Worm (Caenorhabditis elegans): Measurements from ENCODE around the gene Y38H6C.23.
"Not testable (repeated sequence)": the region's sequence is repeated elsewhere in the genome, so short reads cannot be mapped to it uniquely, and the experiment has no call there.

Gene Y38H6C.23

DNA sequence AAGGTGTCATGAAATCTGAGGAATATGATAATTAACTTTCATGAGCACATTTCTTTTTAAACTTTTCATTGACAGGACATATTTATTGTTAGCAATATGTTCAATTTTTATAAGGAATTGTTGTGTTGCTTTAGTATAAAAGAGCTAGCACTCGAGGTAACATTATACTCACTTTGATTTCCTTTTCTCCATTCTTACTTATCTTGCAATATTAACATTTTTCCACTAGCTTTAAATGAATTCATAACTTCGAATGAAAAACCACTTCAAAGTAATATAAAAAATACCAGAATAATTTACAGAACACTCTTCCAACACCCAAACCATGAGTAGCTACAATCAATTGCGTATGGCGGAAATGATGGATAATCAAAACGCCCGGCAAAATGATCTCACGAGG lies 17.2 kb upstream of the Y38H6C.23 start, which contains the start of gene F26F2.5:
F26F2.5 (plus strand) TSS at position 301 of the 400 bp plus-strand sequence.
- no peak for TF ChIP-seq R02D3.7 (tag; optimal IDR thresholded peaks at IDR 0.05)
- TF ChIP-seq lin-11 (tag; optimal IDR thresholded peaks at IDR 0.05): no peak
- TF ChIP-seq lin-13 (GFP tag; optimal IDR thresholded peaks at IDR 0.05): no peak
- no peak for TF ChIP-seq ceh-82 (tag; optimal IDR thresholded peaks at IDR 0.05)
- no peak for TF ChIP-seq dmd-4 (tag; optimal IDR thresholded peaks at IDR 0.05)
- TF ChIP-seq alr-1 (tag; optimal IDR thresholded peaks at IDR 0.05): no peak
- TF ChIP-seq skn-1 (tag; optimal IDR thresholded peaks at IDR 0.05): no peak
- no peak for TF ChIP-seq mbf-1 (tag; optimal IDR thresholded peaks at IDR 0.05)
- no peak for TF ChIP-seq nhr-129 (tag; optimal IDR thresholded peaks at IDR 0.05)
- TF ChIP-seq F13H6.1 (tag; optimal IDR thresholded peaks at IDR 0.05): no peak
- no peak for TF ChIP-seq nhr-11 (tag; optimal IDR thresholded peaks at IDR 0.05)
- TF ChIP-seq Y55F3AM.14 (GFP tag; optimal IDR thresholded peaks at IDR 0.05): no peak
- TF ChIP-seq elt-3 (tag; optimal IDR thresholded peaks at IDR 0.05): no peak
- TF ChIP-seq C34F6.9 (tag; optimal IDR thresholded peaks at IDR 0.05): no peak
- no peak for TF ChIP-seq nhr-6 (tag; optimal IDR thresholded peaks at IDR 0.05)
- TF ChIP-seq sma-3 (GFP tag; optimal IDR thresholded peaks at IDR 0.05): no peak

DNA sequence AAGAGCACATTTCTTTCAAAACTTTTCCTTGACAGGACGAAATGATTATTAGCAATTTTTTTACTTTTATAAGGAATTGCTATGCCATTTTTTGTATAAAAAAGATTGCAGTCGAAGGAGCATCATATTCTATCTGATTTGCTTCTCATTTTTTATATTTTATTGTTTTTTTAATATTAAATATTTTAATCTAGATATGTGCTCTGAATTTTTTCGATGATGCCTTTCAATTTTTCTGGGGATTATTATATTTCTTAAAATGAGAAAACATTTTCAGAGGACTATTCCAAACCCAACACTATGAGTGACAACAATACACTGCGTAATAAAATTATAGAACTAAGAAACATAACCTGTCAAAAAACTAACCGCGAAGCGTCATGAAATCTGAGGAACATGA lies 12.8 kb upstream of the Y38H6C.23 start, which contains the start of gene F26F2.4:
F26F2.4 (plus strand) TSS at position 301 of the 400 bp plus-strand sequence.
- TF ChIP-seq lsy-2, alr-1, aly-2 (tag; optimal IDR thresholded peaks at IDR 0.05): not testable (repeated sequence)

DNA sequence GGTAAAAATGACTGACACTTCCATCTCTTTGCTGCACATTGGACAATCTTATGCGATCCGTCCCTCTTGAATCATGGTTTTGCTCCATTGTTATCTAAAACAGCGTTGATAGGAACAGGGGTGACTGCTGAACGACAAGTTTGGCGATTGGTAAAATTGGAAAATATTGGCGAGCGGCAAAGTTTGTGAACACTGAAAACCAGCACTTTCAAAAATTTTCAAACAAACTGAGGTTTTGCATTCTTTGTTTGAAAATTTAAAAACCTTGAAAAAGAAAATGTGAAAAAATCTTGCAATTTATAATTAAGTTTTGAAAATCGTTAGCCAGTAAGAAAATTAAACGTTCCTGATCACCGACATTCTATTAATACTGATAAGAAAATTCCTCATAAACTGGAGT lies 10.3 kb upstream of the Y38H6C.23 start, which contains the start of gene F26F2.3:
F26F2.3 (minus strand) TSS at position 101 of the 400 bp plus-strand sequence.
- no peak for TF ChIP-seq mab-5 (tag; optimal IDR thresholded peaks at IDR 0.05)
- TF ChIP-seq snpc-4 (tag; optimal IDR thresholded peaks at IDR 0.05): no peak
- TF ChIP-seq nhr-129 (tag; optimal IDR thresholded peaks at IDR 0.05): no peak
- TF ChIP-seq aly-2 (tag; optimal IDR thresholded peaks at IDR 0.05): no peak
- TF ChIP-seq lsy-2 (tag; optimal IDR thresholded peaks at IDR 0.05): no peak
- no peak for TF ChIP-seq ceh-82 (tag; optimal IDR thresholded peaks at IDR 0.05)
- no peak for TF ChIP-seq blmp-1 (tag; optimal IDR thresholded peaks at IDR 0.05; ENCODE audit: insufficient read depth)
- TF ChIP-seq nhr-12 (tag; optimal IDR thresholded peaks at IDR 0.05): no peak

ce11 chrV:20564054-20564453 lies 7.9 kb upstream of the Y38H6C.23 start, which contains the start of gene F26F2.13:
Gene F26F2.13, plus strand, starts transcription at chrV:20564354.
- not testable (repeated sequence) for TF ChIP-seq nhr-10, nhr-11, elt-3 (tag; optimal IDR thresholded peaks at IDR 0.05)

DNA sequence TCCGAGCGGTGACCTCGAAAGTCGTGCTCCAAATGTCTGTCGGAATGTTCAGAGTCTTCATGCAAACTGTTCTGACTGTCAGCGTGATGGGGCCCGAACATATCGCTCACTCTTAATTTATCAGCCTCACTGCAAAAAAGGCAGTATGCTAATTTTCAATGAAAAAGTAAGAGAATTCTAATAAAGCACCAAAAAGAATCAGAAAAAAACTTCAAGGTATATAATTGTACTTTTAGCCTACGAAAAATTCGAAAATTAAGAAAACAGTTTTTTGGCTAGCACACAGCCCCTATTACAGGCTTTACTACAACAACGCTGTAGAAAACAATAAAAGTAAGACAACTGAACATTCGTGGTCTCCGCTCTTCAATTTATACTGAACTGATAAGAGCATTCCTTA lies 5.6 kb upstream of the Y38H6C.23 start, which contains the start of gene F26F2.1:
F26F2.1 (minus strand) TSS at position 101 of the 400 bp plus-strand sequence.
- TF ChIP-seq nhr-10 (tag; optimal IDR thresholded peaks at IDR 0.05) (no peak), snpc-4 (tag; optimal IDR thresholded peaks at IDR 0.05) (no peak), fos-1 (tag; optimal IDR thresholded peaks at IDR 0.05) (no peak), mab-5 (tag; optimal IDR thresholded peaks at IDR 0.05) (no peak), ZK546.5 (tag; optimal IDR thresholded peaks at IDR 0.05) (no peak), mbf-1 (tag; optimal IDR thresholded peaks at IDR 0.05) (no peak), Y55F3AM.14 (GFP tag; optimal IDR thresholded peaks at IDR 0.05) (no peak), nhr-11 (tag; optimal IDR thresholded peaks at IDR 0.05) (no peak), unc-55 (GFP tag; optimal IDR thresholded peaks at IDR 0.05) (no peak), lsy-2 (tag; optimal IDR thresholded peaks at IDR 0.05) (no peak), peb-1 (tag; optimal IDR thresholded peaks at IDR 0.05) (no peak), nhr-21 (tag; optimal IDR thresholded peaks at IDR 0.05) (no peak), nhr-77 (tag; optimal IDR thresholded peaks at IDR 0.05) (no peak), unc-62 (GFP tag; optimal IDR thresholded peaks at IDR 0.05) (no peak), nhr-237 (tag; optimal IDR thresholded peaks at IDR 0.05) (no peak), ceh-82 (tag; optimal IDR thresholded peaks at IDR 0.05) (no peak), blmp-1 (tag; optimal IDR thresholded peaks at IDR 0.05; ENCODE audit: insufficient read depth) (no peak), crh-2 (tag; optimal IDR thresholded peaks at IDR 0.05) (no peak), nhr-25 (tag; optimal IDR thresholded peaks at IDR 0.05) (no peak)
